Worm (Caenorhabditis elegans): Measurements from ENCODE around the gene rab-35.

Gene rab-35

DNA sequence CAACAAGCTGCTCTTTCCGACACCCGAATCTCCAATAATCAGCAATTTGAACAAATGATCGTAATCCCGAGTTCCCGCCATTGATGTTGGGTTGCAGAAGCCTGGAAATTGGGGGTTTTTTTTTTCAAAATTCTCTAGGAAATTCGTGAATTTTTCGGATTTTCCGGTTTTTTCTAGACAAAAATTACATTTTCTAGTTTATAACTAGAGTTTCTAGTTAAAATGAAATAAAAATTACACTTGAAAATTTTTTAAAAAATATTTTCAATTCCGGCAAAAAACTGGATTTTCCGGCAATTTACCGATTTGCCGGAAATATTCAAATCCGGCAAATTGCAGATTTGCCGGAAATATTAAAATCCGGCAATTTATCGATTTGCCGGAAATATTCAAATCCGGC is at the start of gene rab-35:
Gene rab-35 (minus strand): TSS at position 101 of the 400 bp plus-strand sequence.
- TF ChIP-seq pha-2 (tag; optimal IDR thresholded peaks at IDR 0.05) = no peak
- TF ChIP-seq nfya-1 (tag; optimal IDR thresholded peaks at IDR 0.05) = no peak
- no peak for TF ChIP-seq syd-9 (tag; optimal IDR thresholded peaks at IDR 0.05)
- no peak for TF ChIP-seq Y22D7AL.16 (tag; optimal IDR thresholded peaks at IDR 0.05)
- no peak for TF ChIP-seq dmd-4 (tag; optimal IDR thresholded peaks at IDR 0.05; ENCODE audit: borderline replicate concordance)
- no peak for TF ChIP-seq ceh-30 (tag; optimal IDR thresholded peaks at IDR 0.05)
- no peak for TF ChIP-seq C08G9.2 (tag; optimal IDR thresholded peaks at IDR 0.05)
- TF ChIP-seq unc-86 (tag; optimal IDR thresholded peaks at IDR 0.05) = no peak
- TF ChIP-seq zip-5 (tag; optimal IDR thresholded peaks at IDR 0.05) = no peak

- TF ChIP-seq unc-86 (tag; optimal IDR thresholded peaks at IDR 0.05) = no peak
- TF ChIP-seq dmd-4 (tag; optimal IDR thresholded peaks at IDR 0.05; ENCODE audit: borderline replicate concordance) = no peak
- no peak for TF ChIP-seq ama-1 (optimal IDR thresholded peaks at IDR 0.05)
- no peak for TF ChIP-seq eyg-1 (tag; optimal IDR thresholded peaks at IDR 0.05)
- TF ChIP-seq lin-11 (tag; optimal IDR thresholded peaks at IDR 0.05) = no peak
- no peak for TF ChIP-seq T23F11.4 (GFP tag; optimal IDR thresholded peaks at IDR 0.05)
- no peak for TF ChIP-seq sox-4 (tag; optimal IDR thresholded peaks at IDR 0.05)
- no peak for TF ChIP-seq madf-2 (tag; optimal IDR thresholded peaks at IDR 0.05)
- TF ChIP-seq hlh-8 (tag; optimal IDR thresholded peaks at IDR 0.05) = no peak
- no peak for TF ChIP-seq hlh-6 (tag; optimal IDR thresholded peaks at IDR 0.05)
- no peak for TF ChIP-seq pat-9 (tag; optimal IDR thresholded peaks at IDR 0.05)
- TF ChIP-seq pha-2 (tag; optimal IDR thresholded peaks at IDR 0.05) = no peak
Measured at ce11 chrIII:11360156-11360555, 48.8 kb upstream of the rab-35 start, which contains the start of gene T28D6.4. Gene T28D6.4 (plus strand): TSS chrIII:11360456.

ce11 chrIII:11359422-11359821 is 48.1 kb upstream of the rab-35 start:
- TF ChIP-seq unc-42 (tag; optimal IDR thresholded peaks at IDR 0.05) (peak; percentile 34), ceh-30 (tag; optimal IDR thresholded peaks at IDR 0.05) (no peak), ceh-14 (tag; optimal IDR thresholded peaks at IDR 0.05) (peak; percentile 52), ceh-9 (tag; optimal IDR thresholded peaks at IDR 0.05) (no peak)

DNA sequence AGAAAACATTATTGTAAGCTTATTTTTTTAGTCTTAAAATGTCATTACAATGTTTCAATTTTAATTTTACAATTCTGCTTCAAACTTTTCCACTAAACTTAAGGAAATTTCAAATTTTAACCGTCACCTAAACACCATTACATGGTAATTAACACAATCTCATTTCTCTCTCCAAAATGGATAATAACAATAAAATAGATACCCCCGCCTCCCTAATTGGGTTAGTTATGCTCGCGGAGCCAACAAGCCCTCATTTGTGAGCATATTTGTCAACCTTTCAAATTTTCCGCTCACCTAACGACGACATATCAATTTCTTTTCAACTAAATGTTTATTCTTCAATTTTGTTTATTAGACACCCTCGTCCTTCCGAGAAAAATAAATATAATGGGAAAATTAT is 46.9 kb upstream of the rab-35 start:
- peak; percentile 92 for TF ChIP-seq unc-42 (tag; optimal IDR thresholded peaks at IDR 0.05)
- no peak for TF ChIP-seq ceh-31 (tag; optimal IDR thresholded peaks at IDR 0.05)

DNA sequence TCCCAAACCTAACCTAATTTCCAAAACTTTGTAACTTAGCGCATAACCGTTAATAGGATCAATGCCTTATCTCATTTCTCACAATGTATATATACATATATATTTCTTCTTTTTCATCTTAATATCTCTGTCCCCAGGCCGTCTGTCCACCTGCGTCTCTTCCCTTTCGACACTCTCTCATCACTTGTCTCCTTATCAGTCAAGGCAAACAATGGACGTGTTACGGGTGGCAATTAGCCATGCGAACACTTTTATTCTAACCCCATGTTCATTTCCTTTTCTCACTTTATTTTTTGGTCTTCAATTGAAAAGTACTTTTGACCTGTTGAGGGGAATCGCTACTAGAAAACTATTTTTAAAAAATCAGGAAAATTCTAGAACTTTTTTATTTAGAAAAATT is 46.1 kb upstream of the rab-35 start:
- no peak for TF ChIP-seq ceh-14 (tag; optimal IDR thresholded peaks at IDR 0.05)
- TF ChIP-seq dve-1 (tag; optimal IDR thresholded peaks at IDR 0.05) = no peak
- no peak for TF ChIP-seq dmd-4 (tag; optimal IDR thresholded peaks at IDR 0.05; ENCODE audit: borderline replicate concordance)
- TF ChIP-seq elt-2 (tag; optimal IDR thresholded peaks at IDR 0.05) = peak; percentile 71
- TF ChIP-seq syd-9 (tag; optimal IDR thresholded peaks at IDR 0.05) = no peak
- TF ChIP-seq ahr-1 (tag; optimal IDR thresholded peaks at IDR 0.05) = no peak

- no peak for TF ChIP-seq ceh-34 (tag; optimal IDR thresholded peaks at IDR 0.05)
- peak; percentile 8 for TF ChIP-seq unc-55 (GFP tag; optimal IDR thresholded peaks at IDR 0.05)
- TF ChIP-seq sox-4 (tag; optimal IDR thresholded peaks at IDR 0.05) = peak; percentile 36
- TF ChIP-seq ceh-24 (tag; optimal IDR thresholded peaks at IDR 0.05) = no peak
Measured at ce11 chrIII:11355758-11356323, 44.5 kb upstream of the rab-35 start.

DNA sequence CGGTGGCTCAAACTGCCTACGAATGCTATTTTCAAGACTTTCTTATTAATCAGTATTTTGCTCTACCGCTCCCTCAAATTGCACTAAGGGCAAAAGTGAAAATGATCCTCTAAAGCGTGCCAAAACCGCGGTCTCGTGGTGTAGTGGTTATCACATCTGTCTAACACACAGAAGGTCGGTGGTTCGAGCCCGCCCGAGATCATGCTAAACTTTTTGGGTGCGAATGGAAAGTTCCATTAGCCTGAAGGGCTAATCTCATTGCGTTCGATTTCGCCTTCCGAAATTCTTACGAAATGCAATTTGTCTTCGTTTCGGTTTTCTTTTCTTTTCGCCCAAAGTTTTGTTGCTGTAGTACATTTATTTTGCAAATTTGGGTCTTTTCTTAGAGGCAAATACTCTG is 42.1 kb upstream of the rab-35 start:
- TF ChIP-seq hlh-6 (tag; optimal IDR thresholded peaks at IDR 0.05) = no peak
- TF ChIP-seq dve-1 (tag; optimal IDR thresholded peaks at IDR 0.05) = peak; percentile 1
- no peak for TF ChIP-seq nhr-11 (tag; optimal IDR thresholded peaks at IDR 0.05)
- TF ChIP-seq T23F11.4 (GFP tag; optimal IDR thresholded peaks at IDR 0.05) = no peak
- TF ChIP-seq pros-1 (tag; optimal IDR thresholded peaks at IDR 0.05) = no peak
- TF ChIP-seq ama-1 (optimal IDR thresholded peaks at IDR 0.05) = no peak
- TF ChIP-seq sox-4 (tag; optimal IDR thresholded peaks at IDR 0.05) = no peak
- peak; percentile 49 for TF ChIP-seq ceh-31 (tag; optimal IDR thresholded peaks at IDR 0.05)
- TF ChIP-seq ceh-18 (tag; optimal IDR thresholded peaks at IDR 0.05) = no peak
- TF ChIP-seq ceh-6 (GFP tag; optimal IDR thresholded peaks at IDR 0.05) = peak; percentile 33
- TF ChIP-seq elt-2 (tag; optimal IDR thresholded peaks at IDR 0.05) = peak; percentile 1
- TF ChIP-seq hlh-15 (tag; optimal IDR thresholded peaks at IDR 0.05) = no peak
- TF ChIP-seq fkh-10 (GFP tag; optimal IDR thresholded peaks at IDR 0.05) = no peak
- no peak for TF ChIP-seq pag-3 (tag; optimal IDR thresholded peaks at IDR 0.05; ENCODE audit: borderline replicate concordance)
- peak; percentile 87 for TF ChIP-seq unc-42 (tag; optimal IDR thresholded peaks at IDR 0.05)
- TF ChIP-seq unc-86 (tag; optimal IDR thresholded peaks at IDR 0.05) = no peak
- TF ChIP-seq tbx-7 (tag; optimal IDR thresholded peaks at IDR 0.05) = no peak
- TF ChIP-seq C38D4.7 (GFP tag; optimal IDR thresholded peaks at IDR 0.05) = no peak
